Fruit fly (Drosophila melanogaster): ENCODE measurements around the gene Men-b.

Men-b gene

DNA sequence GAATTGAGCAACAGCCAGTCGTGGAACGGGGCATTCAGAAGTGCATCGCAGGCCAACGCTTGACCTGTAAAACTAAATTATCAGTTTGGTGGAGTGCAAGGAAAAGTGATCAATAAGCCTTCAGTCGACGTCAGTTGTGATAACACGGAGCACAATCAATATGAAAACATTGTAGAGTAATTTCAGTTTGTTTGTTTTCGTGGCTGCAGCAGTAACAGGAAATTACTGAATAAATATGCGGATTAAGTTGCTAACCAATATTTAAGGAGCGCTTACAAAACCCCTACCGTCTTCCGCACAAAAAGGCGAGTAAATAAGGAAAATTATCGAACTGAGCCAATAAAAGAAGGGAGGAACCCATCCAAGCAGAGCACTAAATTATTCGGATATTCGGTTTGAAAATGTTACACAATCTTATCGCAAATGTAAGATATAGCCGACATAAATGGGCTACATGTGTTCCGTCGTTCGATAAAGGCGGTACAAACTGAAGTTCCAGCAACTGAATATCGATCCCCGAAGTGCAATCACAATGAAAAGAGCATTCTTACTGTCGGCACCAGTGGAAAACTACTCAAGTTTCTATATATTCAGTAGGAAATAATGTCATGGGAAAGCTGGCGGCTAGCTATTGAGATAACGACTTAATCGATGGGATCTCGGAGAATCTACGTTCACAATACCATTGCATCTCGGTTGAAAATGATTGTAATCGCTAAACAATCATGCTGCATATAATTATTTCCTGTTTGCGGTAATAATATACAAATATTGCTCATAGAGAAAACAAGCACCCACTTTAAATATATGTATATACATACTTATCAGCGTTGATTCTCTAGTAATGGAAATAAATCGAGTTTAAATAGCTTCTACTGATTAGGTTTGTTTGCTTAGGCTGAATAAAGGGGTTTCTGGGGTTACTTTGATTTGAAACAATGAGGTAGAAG is 15.5 kb upstream of the Men-b start (continued):
- TF ChIP-seq nau (GFP tag; optimal IDR thresholded peaks at IDR 0.05) (peak; percentile 81), NK7.1 (GFP tag; optimal IDR thresholded peaks at IDR 0.05) (peak; percentile 62), CG6854 (GFP tag; optimal IDR thresholded peaks at IDR 0.05) (no peak), CG15011 (GFP tag; optimal IDR thresholded peaks at IDR 0.05) (peak; percentile 71), mirr (GFP tag; optimal IDR thresholded peaks at IDR 0.05) (peak; percentile 4), ac (GFP tag; optimal IDR thresholded peaks at IDR 0.05) (peak; percentile 91), NfI (GFP tag; optimal IDR thresholded peaks at IDR 0.05) (peak; percentile 28), wdn (GFP tag; IDR thresholded peaks at IDR 0.05) (no peak), Taf1 (GFP tag; IDR thresholded peaks at IDR 0.05) (no peak), sc (optimal IDR thresholded peaks at IDR 0.05) (no peak), sc (GFP tag; optimal IDR thresholded peaks at IDR 0.05) (peak; percentile 75), Doc2 (GFP tag; IDR thresholded peaks at IDR 0.05) (no peak), Eip74EF (GFP tag; optimal IDR thresholded peaks at IDR 0.05) (peak in 1 of 2 experiments; percentile 73), gem (tag; optimal IDR thresholded peaks at IDR 0.05) (peak; percentile 74), CG5245 (GFP tag; optimal IDR thresholded peaks at IDR 0.05) (peak; percentile 53), CG8359 (GFP tag; optimal IDR thresholded peaks at IDR 0.05; ENCODE audit: borderline replicate concordance) (peak; percentile 69), fu2 (GFP tag; optimal IDR thresholded peaks at IDR 0.05) (no peak), CG3847 (GFP tag; IDR thresholded peaks at IDR 0.05) (no peak), CG14860 (GFP tag; IDR thresholded peaks at IDR 0.05; ENCODE audit: partially characterized antibody) (no peak), wor (GFP tag; IDR thresholded peaks at IDR 0.05) (no peak), chm (GFP tag; IDR thresholded peaks at IDR 0.05) (peak; percentile 86), Antp (GFP tag; optimal IDR thresholded peaks at IDR 0.05) (peak; percentile 24), gro (GFP tag; optimal IDR thresholded peaks at IDR 0.05) (no peak), CG1647 (GFP tag; optimal IDR thresholded peaks at IDR 0.05) (peak; percentile 33), CG7928 (GFP tag; optimal IDR thresholded peaks at IDR 0.05) (no peak), zfh2 (GFP tag; optimal IDR thresholded peaks at IDR 0.05) (no peak), zf30C (GFP tag; optimal IDR thresholded peaks at IDR 0.05) (no peak), E2f2 (GFP tag; IDR thresholded peaks at IDR 0.05) (peak; percentile 43; the same call in 1 of the 2 replicates), CG1603 (tag; optimal IDR thresholded peaks at IDR 0.05) (peak; percentile 82), bbx (GFP tag; IDR thresholded peaks at IDR 0.05; ENCODE audit: partially characterized antibody) (no peak), grn (GFP tag; optimal IDR thresholded peaks at IDR 0.05) (peak; percentile 71), Hr51 (GFP tag; optimal IDR thresholded peaks at IDR 0.05) (peak; percentile 34 to 38), dimm (GFP tag; IDR thresholded peaks at IDR 0.05) (no peak), disco-r (GFP tag; optimal IDR thresholded peaks at IDR 0.05) (peak; percentile 9), inv (GFP tag; IDR thresholded peaks at IDR 0.05; ENCODE audit: partially characterized antibody) (no peak), Asciz (GFP tag; optimal IDR thresholded peaks at IDR 0.05) (peak; percentile 89), Dip3 (GFP tag; optimal IDR thresholded peaks at IDR 0.05) (no peak), CG30431 (GFP tag; optimal IDR thresholded peaks at IDR 0.05) (peak; percentile 33), CG31441 (GFP tag; IDR thresholded peaks at IDR 0.05) (peak; percentile 56), Drgx (GFP tag; IDR thresholded peaks at IDR 0.05) (no peak), CG2199 (GFP tag; IDR thresholded peaks at IDR 0.05) (0 out of 3 replicates have a peak, but pooled peaks have one; percentile 70), Mad (GFP tag; optimal IDR thresholded peaks at IDR 0.05) (peak; percentile 37), cwo (GFP tag; optimal IDR thresholded peaks at IDR 0.05) (peak; percentile 27), Nf-YB (GFP tag; optimal IDR thresholded peaks at IDR 0.05) (peak; percentile 51), gcm2 (GFP tag; optimal IDR thresholded peaks at IDR 0.05) (no peak), Optix (GFP tag; IDR thresholded peaks at IDR 0.05) (peak; percentile 50; the same call in 1 of the 3 replicates), onecut (GFP tag; IDR thresholded peaks at IDR 0.05) (peak; percentile 73), schlank (tag; optimal IDR thresholded peaks at IDR 0.05) (peak; percentile 7)

Measured in whole organism, embryonic.